Fruit fly (Drosophila melanogaster) whole organism, pupa: ENCODE measurements around the gene CG14424.

Experiments
- CG12605 ChIP-seq: fragments of 200-800 bp; sonication (Bioruptor generic); IDR thresholded peaks from 2 replicates; pipeline ENCODE4 v1.3.6; 2022; ENCODE audit warnings: missing biosample characterization, missing genetic modification characterization
- CG13204 ChIP-seq: fragments of 200-800 bp; sonication (Bioruptor generic); optimal IDR thresholded peaks from 2 replicates; lab custom pipeline; 2018; ENCODE audit warnings: missing biosample characterization, mild to moderate bottlenecking, missing genetic modification characterization, moderate library complexity
- CG32121 ChIP-seq: fragments of 200-800 bp; sonication (Bioruptor generic); IDR thresholded peaks from 2 replicates; pipeline ENCODE4 v1.3.6; 2022; ENCODE audit warnings: missing biosample characterization, missing genetic modification characterization
- CG9948 ChIP-seq: fragments of 200-800 bp; sonication (Bioruptor generic); optimal IDR thresholded peaks from 2 replicates; lab custom pipeline; 2018; ENCODE audit warnings: missing biosample characterization, mild to moderate bottlenecking, missing genetic modification characterization, moderate library complexity
- EcR ChIP-seq: fragments of 200-800 bp; sonication (Bioruptor generic); optimal IDR thresholded peaks from 3 replicates; lab custom pipeline; 2019; ENCODE audit warnings: missing biosample characterization, missing genetic modification characterization, mild to moderate bottlenecking, moderate library complexity, missing genetic modification reagents
- Ets98B ChIP-seq: fragments of 200-800 bp; sonication (Bioruptor generic); IDR thresholded peaks from 2 replicates; pipeline ENCODE4 v1.3.6; 2022; ENCODE audit warnings: missing biosample characterization, missing genetic modification characterization
- Pif1B ChIP-seq: fragments of 200-800 bp; sonication (Bioruptor generic); optimal IDR thresholded peaks from 3 replicates; lab custom pipeline; 2016; ENCODE audit warnings: missing biosample characterization, missing genetic modification characterization
- gl ChIP-seq: fragments of 200-800 bp; sonication (Bioruptor generic); optimal IDR thresholded peaks from 2 replicates; lab custom pipeline; 2018; ENCODE audit warnings: missing biosample characterization, mild to moderate bottlenecking, missing genetic modification characterization

- no peak for TF ChIP-seq EcR (GFP tag; lab: Kevin White, UChicago)
- peak; percentile 83 for TF ChIP-seq CG12605 (GFP tag; lab: Robert Waterston, UW)
- TF ChIP-seq CG13204 (GFP tag; lab: Kevin White, UChicago): peak; percentile 69
- TF ChIP-seq CG32121 (GFP tag; lab: Robert Waterston, UW): peak; percentile 73
- TF ChIP-seq CG9948 (tag; lab: Kevin White, UChicago): no peak
- peak; percentile 75 for TF ChIP-seq Ets98B
- TF ChIP-seq Pif1B (GFP tag; lab: Kevin White, UChicago): peak; percentile 78
- TF ChIP-seq gl: peak; percentile 82
Observed at dm6 chrX:2947545-2948072, 20.6 kb upstream of the CG14424 start, which contains the start of gene CG3603.
